Fruit fly (Drosophila melanogaster): ENCODE results near the gene CG9801.

- TF ChIP-seq CG17829 (tag; optimal IDR thresholded peaks at IDR 0.05) (no peak), CG7786 (GFP tag; optimal IDR thresholded peaks at IDR 0.05) (no peak), CG13424 (tag; optimal IDR thresholded peaks at IDR 0.05) (no peak), CG17385 (GFP tag; optimal IDR thresholded peaks at IDR 0.05) (no peak), CG16813 (GFP tag; IDR thresholded peaks at IDR 0.05; ENCODE audit: partially characterized antibody) (no peak), pan (optimal IDR thresholded peaks at IDR 0.05) (no peak), pan (GFP tag; optimal IDR thresholded peaks at IDR 0.05 in 1 of 2, IDR thresholded peaks at IDR 0.05 in 1 of 2) (no peak), fru (optimal IDR thresholded peaks at IDR 0.05) (no peak), gcm (GFP tag; optimal IDR thresholded peaks at IDR 0.05) (no peak), CG34376 (GFP tag; optimal IDR thresholded peaks at IDR 0.05) (no peak), Sry-δ (GFP tag; optimal IDR thresholded peaks at IDR 0.05) (no peak), her (GFP tag; optimal IDR thresholded peaks at IDR 0.05) (no peak), pho (GFP tag; optimal IDR thresholded peaks at IDR 0.05) (no peak)
Measured at dm6 chr3R:8772591-8772990, 25.1 kb upstream of the CG9801 start, which contains the start of gene CG13318.
